Worm (Caenorhabditis elegans) whole organism, L4 larva: Measurements from ENCODE around the gene ssp-33.

Source experiments
- F26F4.8 ChIP-seq: fragments of 200-800 bp; sonication (Bioruptor generic); conservative IDR thresholded peaks from 2 replicates; pipeline ENCODE4 v1.3.6; 2022; ENCODE audit warnings: missing genetic modification characterization, missing compliant biosample characterization
- F37D6.2 ChIP-seq: sonication (generic microtip); optimal IDR thresholded peaks from 2 replicates; lab custom pipeline; 2016; ENCODE audit warnings: mild to moderate bottlenecking, missing genetic modification characterization, missing compliant biosample characterization
- F49E8.2 ChIP-seq: sonication (generic microtip); optimal IDR thresholded peaks from 2 replicates; lab custom pipeline; 2016; ENCODE audit warnings: missing compliant biosample characterization, mild to moderate bottlenecking, missing genetic modification characterization, borderline replicate concordance
- T20F7.1 ChIP-seq: fragments of 200-800 bp; sonication (Bioruptor generic); optimal IDR thresholded peaks from 2 replicates; lab custom pipeline; 2018; ENCODE audit warnings: mild to moderate bottlenecking, missing genetic modification characterization, missing compliant biosample characterization
- Y48G9A.11 ChIP-seq: fragments of 200-800 bp; sonication (Bioruptor generic); IDR thresholded peaks from 2 replicates; pipeline ENCODE4 v1.3.6; 2022; ENCODE audit warnings: missing genetic modification reagents, missing genetic modification characterization, missing compliant biosample characterization
- aha-1 ChIP-seq: fragments of 150-350 bp; peaks from one replicate; lab custom pipeline; 2014; ENCODE audit warnings: missing biosample characterization, missing genetic modification characterization
- aly-2 ChIP-seq: sonication (generic microtip); optimal IDR thresholded peaks from 2 replicates; lab custom pipeline; 2018; ENCODE audit warnings: missing biosample characterization, missing genetic modification characterization
- arid-1 ChIP-seq: fragments of 200-800 bp; sonication (Bioruptor generic); conservative IDR thresholded peaks from 2 replicates; pipeline ENCODE4 v1.3.6; 2022; ENCODE audit warnings: missing genetic modification reagents, missing genetic modification characterization, missing compliant biosample characterization
- ceh-20 ChIP-seq: fragments of 200-800 bp; sonication (Bioruptor generic); IDR thresholded peaks from 2 replicates; pipeline ENCODE4 v1.3.6; 2022; ENCODE audit warnings: missing genetic modification reagents, missing genetic modification characterization, missing compliant biosample characterization
- ceh-28 ChIP-seq: fragments of 150-350 bp; optimal IDR thresholded peaks from 2 replicates; lab custom pipeline; 2014; ENCODE audit warnings: missing biosample characterization, missing genetic modification reagents, missing genetic modification characterization
- ceh-32 ChIP-seq: sonication (generic microtip); optimal IDR thresholded peaks from 2 replicates; lab custom pipeline; 2016; ENCODE audit warnings: mild to moderate bottlenecking, missing genetic modification characterization, missing compliant biosample characterization; ENCODE audit not compliant: poor library complexity
- ctbp-1 ChIP-seq: fragments of 200-800 bp; sonication (Bioruptor generic); IDR thresholded peaks from 2 replicates; pipeline ENCODE4 v1.3.6; 2022; ENCODE audit warnings: missing genetic modification reagents, missing genetic modification characterization, missing compliant biosample characterization
- dmd-6 ChIP-seq: fragments of 200-800 bp; sonication (Bioruptor generic); IDR thresholded peaks from 2 replicates; pipeline ENCODE4 v1.3.6; 2022; ENCODE audit warnings: missing genetic modification reagents, missing genetic modification characterization, missing compliant biosample characterization
- dmd-9 ChIP-seq: fragments of 200-800 bp; sonication (Bioruptor generic); IDR thresholded peaks from 2 replicates; pipeline ENCODE4 v1.3.6; 2022; ENCODE audit warnings: missing genetic modification reagents, missing genetic modification characterization, missing compliant biosample characterization
- dpl-1 ChIP-seq: fragments of 150-350 bp; optimal IDR thresholded peaks from 2 replicates; lab custom pipeline; 2014; ENCODE audit warnings: missing biosample characterization, missing genetic modification reagents, missing genetic modification characterization
- dve-1 ChIP-seq: sonication (generic microtip); optimal IDR thresholded peaks from 2 replicates; lab custom pipeline; 2017; ENCODE audit warnings: antibody characterized with exemption, mild to moderate bottlenecking, missing genetic modification characterization, missing compliant biosample characterization; ENCODE audit not compliant: insufficient read depth
- fkh-10 ChIP-seq: fragments of 150-350 bp; optimal IDR thresholded peaks from 2 replicates; lab custom pipeline; 2014; ENCODE audit warnings: missing biosample characterization, missing genetic modification reagents, missing genetic modification characterization
- hlh-11 ChIP-seq: fragments of 200-800 bp; sonication (Bioruptor generic); optimal IDR thresholded peaks from 2 replicates; lab custom pipeline; 2018; ENCODE audit warnings: mild to moderate bottlenecking, missing genetic modification characterization, missing compliant biosample characterization
- hmg-1.1 ChIP-seq: fragments of 200-800 bp; sonication (Bioruptor generic); IDR thresholded peaks from 2 replicates; pipeline ENCODE4 v1.3.6; 2022; ENCODE audit warnings: missing genetic modification reagents, missing genetic modification characterization, missing compliant biosample characterization
- lim-7 ChIP-seq: fragments of 200-800 bp; sonication (Bioruptor generic); IDR thresholded peaks from 2 replicates; pipeline ENCODE4 v1.3.6; 2022; ENCODE audit warnings: missing genetic modification characterization, missing compliant biosample characterization
- lin-13 ChIP-seq: fragments of 150-350 bp; optimal IDR thresholded peaks from 2 replicates; lab custom pipeline; 2014; ENCODE audit warnings: missing biosample characterization, missing genetic modification reagents, missing genetic modification characterization
- lin-15B ChIP-seq: fragments of 150-350 bp; sonication (generic microtip); optimal IDR thresholded peaks from 3 replicates; lab custom pipeline; 2014; ENCODE audit warnings: missing biosample characterization, missing genetic modification characterization
- lin-38 ChIP-seq: fragments of 200-800 bp; sonication (Bioruptor generic); IDR thresholded peaks from 2 replicates; pipeline ENCODE4 v1.3.6; 2022; ENCODE audit warnings: missing genetic modification reagents, missing genetic modification characterization, missing compliant biosample characterization
- lir-3 ChIP-seq: sonication (generic microtip); optimal IDR thresholded peaks from 2 replicates; lab custom pipeline; 2016; ENCODE audit warnings: mild to moderate bottlenecking, missing genetic modification characterization, missing compliant biosample characterization
- lsy-2 ChIP-seq, 2 experiments: fragments of 150-350 bp in 1 of 2; sonication (generic microtip) in 1 of 2; optimal IDR thresholded peaks; 2 replicates each; lab custom pipeline; 2014 to 2017; ENCODE audit warnings: missing biosample characterization in 2 of 2, missing genetic modification characterization in 2 of 2
- madf-9 ChIP-seq: fragments of 200-800 bp; sonication (Bioruptor generic); conservative IDR thresholded peaks from 2 replicates; pipeline ENCODE4 v1.3.6; 2022; ENCODE audit warnings: missing genetic modification reagents, missing genetic modification characterization, missing compliant biosample characterization
- mxl-3 ChIP-seq: fragments of 200-800 bp; sonication (Bioruptor generic); optimal IDR thresholded peaks from 2 replicates; lab custom pipeline; 2018; ENCODE audit warnings: mild to moderate bottlenecking, missing genetic modification characterization, missing compliant biosample characterization
- nhr-102 ChIP-seq: sonication (generic microtip); optimal IDR thresholded peaks from 2 replicates; lab custom pipeline; 2016; ENCODE audit warnings: mild to moderate bottlenecking, missing genetic modification characterization, moderate library complexity, missing compliant biosample characterization
- nhr-111 ChIP-seq: fragments of 200-800 bp; sonication (Bioruptor generic); optimal IDR thresholded peaks from 2 replicates; lab custom pipeline; 2018; ENCODE audit warnings: mild to moderate bottlenecking, missing genetic modification characterization, missing compliant biosample characterization
- nhr-76 ChIP-seq: fragments of 150-350 bp; optimal IDR thresholded peaks from 2 replicates; lab custom pipeline; 2014; ENCODE audit warnings: missing biosample characterization, missing genetic modification characterization
- pha-4 ChIP-seq, 2 experiments: fragments of 150-350 bp in 1 of 2; fragments of 200-800 bp in 1 of 2; sonication (Bioruptor generic) in 1 of 2; IDR thresholded peaks in 1 of 2; optimal IDR thresholded peaks in 1 of 2; 2 replicates each; pipeline versions ENCODE4 v1.3.6 to Lab custom; 2014 to 2022; ENCODE audit warnings: missing genetic modification characterization in 2 of 2, missing genetic modification reagents in 2 of 2, missing biosample characterization in 1 of 2, missing compliant biosample characterization in 1 of 2
- php-3 ChIP-seq: fragments of 200-800 bp; sonication (Bioruptor generic); IDR thresholded peaks from 2 replicates; pipeline ENCODE4 v1.3.6; 2022; ENCODE audit warnings: missing genetic modification reagents, missing genetic modification characterization, missing compliant biosample characterization
- rbr-2 ChIP-seq: sonication (generic microtip); optimal IDR thresholded peaks from 2 replicates; lab custom pipeline; 2016; ENCODE audit warnings: missing genotype, missing genetic modification characterization, missing compliant biosample characterization
- saeg-2 ChIP-seq: fragments of 200-800 bp; sonication (Bioruptor generic); IDR thresholded peaks from 2 replicates; pipeline ENCODE4 v1.3.6; 2022; ENCODE audit warnings: missing genetic modification reagents, missing genetic modification characterization, missing compliant biosample characterization
- sdz-12 ChIP-seq: fragments of 200-800 bp; sonication (Bioruptor generic); optimal IDR thresholded peaks from 2 replicates; lab custom pipeline; 2018; ENCODE audit warnings: mild to moderate bottlenecking, missing genetic modification characterization, missing compliant biosample characterization
- set-16 ChIP-seq: fragments of 200-800 bp; sonication (Bioruptor generic); IDR thresholded peaks from 2 replicates; pipeline ENCODE4 v1.3.6; 2022; ENCODE audit warnings: missing genetic modification reagents, missing genetic modification characterization, missing compliant biosample characterization
- skn-1 ChIP-seq: fragments of 150-350 bp; optimal IDR thresholded peaks from 2 replicates; lab custom pipeline; 2014; ENCODE audit warnings: missing biosample characterization, missing genetic modification characterization
- spr-1 ChIP-seq: sonication (generic microtip); optimal IDR thresholded peaks from 2 replicates; lab custom pipeline; 2016; ENCODE audit warnings: mild to moderate bottlenecking, missing genetic modification characterization, missing compliant biosample characterization
- spr-3 ChIP-seq: fragments of 200-800 bp; sonication (Bioruptor generic); optimal IDR thresholded peaks from 2 replicates; lab custom pipeline; 2018; ENCODE audit warnings: mild to moderate bottlenecking, missing genetic modification characterization, missing compliant biosample characterization
- vab-7 ChIP-seq: fragments of 200-800 bp; sonication (Bioruptor generic); IDR thresholded peaks from 2 replicates; pipeline ENCODE4 v1.3.6; 2022; ENCODE audit warnings: missing genetic modification reagents, missing genetic modification characterization, missing compliant biosample characterization
- zip-11 ChIP-seq: fragments of 200-800 bp; sonication (Bioruptor generic); IDR thresholded peaks from 2 replicates; pipeline ENCODE4 v1.3.6; 2022; ENCODE audit warnings: missing genetic modification characterization, missing compliant biosample characterization
- zip-2 ChIP-seq: fragments of 150-350 bp; optimal IDR thresholded peaks from 2 replicates; lab custom pipeline; 2014; ENCODE audit warnings: missing biosample characterization, missing genetic modification characterization
- ztf-7 ChIP-seq: fragments of 150-350 bp; optimal IDR thresholded peaks from 2 replicates; lab custom pipeline; 2014; ENCODE audit warnings: missing biosample characterization, missing genetic modification characterization

Gene ssp-33

ce11 chrV:14688097-14688912 lies 22.9 kb upstream of the ssp-33 start, which contains the start of gene C47E8.11 (continued):
- no peak for TF ChIP-seq F37D6.2
- TF ChIP-seq nhr-102 = peak; percentile 45
- TF ChIP-seq ceh-20 (GFP tag; lab: Robert Waterston, UW) = peak; percentile 44; the same call in 1 of the 2 replicates
- peak; percentile 72 for TF ChIP-seq lin-38 (GFP tag; lab: Robert Waterston, UW)
- TF ChIP-seq mxl-3 (GFP tag; lab: Kevin White, UChicago) = no peak
- peak; percentile 51 for TF ChIP-seq pha-4 (GFP tag; IDR thresholded peaks at IDR 0.05; lab: Robert Waterston, UW)
- TF ChIP-seq pha-4 (tag; optimal IDR thresholded peaks at IDR 0.05; lab: Kevin White, UChicago) = peak; percentile 67
- TF ChIP-seq dpl-1 = peak; percentile 9
- no peak for TF ChIP-seq lir-3 (tag; lab: Kevin White, UChicago)
- TF ChIP-seq lsy-2 (tag; optimal IDR thresholded peaks at IDR 0.05; lab: Kevin White, UChicago) = peak in 1 of 2 experiments; percentile 87
- peak; percentile 44; the same call in 1 of the 2 replicates for TF ChIP-seq arid-1 (GFP tag; lab: Robert Waterston, UW)
- no peak for TF ChIP-seq zip-2 (tag; lab: Kevin White, UChicago)
- no peak for TF ChIP-seq nhr-76 (tag; lab: Kevin White, UChicago)
- TF ChIP-seq vab-7 = 0 out of 2 replicates have a peak, but pooled peaks have one; percentile 38
- TF ChIP-seq sdz-12 = peak; percentile 13
- no peak for TF ChIP-seq saeg-2 (GFP tag; lab: Robert Waterston, UW)
- TF ChIP-seq ceh-32 (tag; lab: Kevin White, UChicago) = no peak
- peak; percentile 27 for TF ChIP-seq spr-3 (GFP tag; lab: Kevin White, UChicago)
- TF ChIP-seq fkh-10 (GFP tag; lab: Kevin White, UChicago) = no peak
- TF ChIP-seq F26F4.8 (GFP tag; lab: Robert Waterston, UW) = peak; percentile 48; the same call in 1 of the 2 replicates
- peak; percentile 10 for TF ChIP-seq spr-1
- peak; percentile 2; the same call in 1 of the 2 replicates for TF ChIP-seq madf-9 (GFP tag; lab: Robert Waterston, UW)
- TF ChIP-seq aly-2 (tag; lab: Kevin White, UChicago) = peak; percentile 100
- TF ChIP-seq ctbp-1 (GFP tag; lab: Robert Waterston, UW) = peak; percentile 11; the same call in 1 of the 2 replicates
- no peak; the same call in 1 of the 2 replicates for TF ChIP-seq dmd-6 (GFP tag; lab: Robert Waterston, UW)
- TF ChIP-seq lim-7 = peak; percentile 65
- peak; percentile 20 for TF ChIP-seq nhr-111 (GFP tag; lab: Kevin White, UChicago)
- TF ChIP-seq zip-11 = 0 out of 2 replicates have a peak, but pooled peaks have one; percentile 5
- peak; percentile 64 for TF ChIP-seq T20F7.1
- TF ChIP-seq dve-1 (tag; lab: Kevin White, UChicago) = peak; percentile 65
- TF ChIP-seq hmg-1.1 (GFP tag; lab: Robert Waterston, UW) = peak; percentile 39
- peak; percentile 64; the same call in 1 of the 2 replicates for TF ChIP-seq Y48G9A.11 (GFP tag; lab: Robert Waterston, UW)
- TF ChIP-seq dmd-9 (GFP tag; lab: Robert Waterston, UW) = no peak
- peak; percentile 98 for TF ChIP-seq aha-1
- peak; percentile 91 for TF ChIP-seq lin-13 (GFP tag; lab: Kevin White, UChicago)
- peak; percentile 58 for TF ChIP-seq hlh-11 (tag; lab: Kevin White, UChicago)
- TF ChIP-seq php-3 (GFP tag; lab: Robert Waterston, UW) = 0 out of 2 replicates have a peak, but pooled peaks have one; percentile 35
- TF ChIP-seq lin-15B (tag; lab: Kevin White, UChicago) = no peak
- no peak for TF ChIP-seq ceh-28
- peak; percentile 68 for TF ChIP-seq F49E8.2
- TF ChIP-seq set-16 (GFP tag; lab: Robert Waterston, UW) = peak; percentile 39
- TF ChIP-seq rbr-2 (tag; lab: Kevin White, UChicago) = peak; percentile 3
- no peak for TF ChIP-seq skn-1 (tag; lab: Kevin White, UChicago)
- no peak for TF ChIP-seq ztf-7
